Fruit fly (Drosophila melanogaster): ENCODE results near the gene Idgf2.

dm6 chr2L:16397517-16397916 is 49.6 kb upstream of the Idgf2 start:
- TF ChIP-seq pan (optimal IDR thresholded peaks at IDR 0.05) (no peak), usp (GFP tag; optimal IDR thresholded peaks at IDR 0.05) (no peak), EcR (GFP tag; optimal IDR thresholded peaks at IDR 0.05) (no peak), psq (optimal IDR thresholded peaks at IDR 0.05) (no peak), CG8478 (optimal IDR thresholded peaks at IDR 0.05) (no peak), Dll (optimal IDR thresholded peaks at IDR 0.05) (no peak)
